ENCODE assay signal across 3 worm cellular contexts in the genomic region with DNA sequence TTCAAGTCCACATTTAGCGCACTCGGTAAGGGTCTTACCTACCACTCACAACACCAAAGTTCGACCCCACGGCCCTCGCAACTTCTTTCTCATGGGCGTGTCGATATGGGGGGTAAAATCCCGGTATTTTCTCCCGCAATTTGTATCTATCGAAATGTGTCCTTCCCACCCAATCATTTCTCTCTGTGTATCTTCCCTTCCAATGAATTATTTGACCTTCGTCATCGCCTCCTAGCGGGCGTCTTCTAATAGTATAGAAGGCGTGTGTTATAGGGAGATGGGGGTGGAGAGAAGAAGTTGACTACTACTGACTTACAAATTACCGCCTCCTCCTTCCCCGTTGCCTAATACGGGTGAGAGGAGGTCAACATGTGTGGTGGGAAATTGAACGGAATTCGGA.
TF ChIP-seq lines count a peak whose summit lies in the region.

No protein-coding gene starts in this region.

TF ChIP-seq in whole organism, L1 larva, 84 proteins besides CTCF, POLR2A, EP300 and RAD21 (continued from another document):
- no peak for TF ChIP-seq nhr-47 (tag; optimal IDR thresholded peaks at IDR 0.05; lab: Kevin White, UChicago)
- peak in 1 of 3 experiments; percentile 10 for TF ChIP-seq dpl-1 (GFP tag; optimal IDR thresholded peaks at IDR 0.05; lab: Kevin White, UChicago)
- TF ChIP-seq dsc-1 (tag; optimal IDR thresholded peaks at IDR 0.05; lab: Kevin White, UChicago), result no peak
- peak; percentile 27 for TF ChIP-seq snu-23 (GFP tag; optimal IDR thresholded peaks at IDR 0.05; lab: Kevin White, UChicago)
- TF ChIP-seq efl-1 (optimal IDR thresholded peaks at IDR 0.05; lab: Kevin White, UChicago), result no peak
- peak in 1 of 2 experiments; percentile 49 for TF ChIP-seq efl-1 (GFP tag; optimal IDR thresholded peaks at IDR 0.05 in 1 of 2; lab: Kevin White, UChicago)
- no peak for TF ChIP-seq snpc-4 (tag; optimal IDR thresholded peaks at IDR 0.05; lab: Kevin White, UChicago)
- TF ChIP-seq rnt-1 (tag; optimal IDR thresholded peaks at IDR 0.05; lab: Kevin White, UChicago), result no peak
- TF ChIP-seq ztf-4 (tag; optimal IDR thresholded peaks at IDR 0.05; lab: Kevin White, UChicago), result no peak
- no peak for TF ChIP-seq hlh-4 (tag; optimal IDR thresholded peaks at IDR 0.05; lab: Kevin White, UChicago)
- TF ChIP-seq ceh-63 (GFP tag; optimal IDR thresholded peaks at IDR 0.05; lab: Kevin White, UChicago), result no peak
- TF ChIP-seq ces-1 (GFP tag; optimal IDR thresholded peaks at IDR 0.05; lab: Kevin White, UChicago), result no peak
- TF ChIP-seq nhr-76 (tag; optimal IDR thresholded peaks at IDR 0.05; lab: Kevin White, UChicago), result no peak
- no peak for TF ChIP-seq lin-35 (GFP tag; optimal IDR thresholded peaks at IDR 0.05; lab: Kevin White, UChicago)
- peak in 1 of 6 experiments; percentile 10 for TF ChIP-seq elt-3 (tag; optimal IDR thresholded peaks at IDR 0.05; lab: Kevin White, UChicago)
- TF ChIP-seq skn-1 (tag; optimal IDR thresholded peaks at IDR 0.05; lab: Kevin White, UChicago), result no peak
- no peak for TF ChIP-seq fkh-8 (tag; optimal IDR thresholded peaks at IDR 0.05; lab: Kevin White, UChicago)
- peak; percentile 87 for TF ChIP-seq blmp-1 (tag; optimal IDR thresholded peaks at IDR 0.05; lab: Kevin White, UChicago)
- TF ChIP-seq jun-1 (tag; optimal IDR thresholded peaks at IDR 0.05; lab: Kevin White, UChicago), result no peak
- peak; percentile 11 for TF ChIP-seq nhr-71 (tag; optimal IDR thresholded peaks at IDR 0.05; lab: Kevin White, UChicago)
- peak; percentile 62 for TF ChIP-seq lin-14 (GFP tag; optimal IDR thresholded peaks at IDR 0.05; lab: Kevin White, UChicago)
- TF ChIP-seq mdl-1 (tag; optimal IDR thresholded peaks at IDR 0.05; lab: Kevin White, UChicago), result peak in 1 of 2 experiments; percentile 2
- TF ChIP-seq nhr-28 (tag; optimal IDR thresholded peaks at IDR 0.05; lab: Kevin White, UChicago), result no peak
- peak; percentile 50; the same call in 1 of the 2 replicates for TF ChIP-seq grh-1 (GFP tag; IDR thresholded peaks at IDR 0.05; lab: Robert Waterston, UW)
- no peak for TF ChIP-seq nhr-77 (tag; optimal IDR thresholded peaks at IDR 0.05; lab: Kevin White, UChicago)
- no peak for TF ChIP-seq fos-1 (tag; optimal IDR thresholded peaks at IDR 0.05; lab: Kevin White, UChicago)
- no peak for TF ChIP-seq pax-3 (tag; optimal IDR thresholded peaks at IDR 0.05; lab: Kevin White, UChicago)
- TF ChIP-seq isw-1 (GFP tag; IDR thresholded peaks at IDR 0.05; lab: Robert Waterston, UW), result no peak
- TF ChIP-seq ama-1 (optimal IDR thresholded peaks at IDR 0.05; lab: Kevin White, UChicago), result no peak
- TF ChIP-seq elt-2 (tag; optimal IDR thresholded peaks at IDR 0.05; lab: Kevin White, UChicago), result no peak
- no peak for TF ChIP-seq lin-39 (tag; optimal IDR thresholded peaks at IDR 0.05; lab: Kevin White, UChicago)

TF ChIP-seq in whole organism, L3 larva, 47 proteins besides CTCF, POLR2A, EP300 and RAD21 (continued from another document):
- TF ChIP-seq fkh-10 (GFP tag; optimal IDR thresholded peaks at IDR 0.05; lab: Kevin White, UChicago) (no peak), ceh-9 (tag; optimal IDR thresholded peaks at IDR 0.05; lab: Kevin White, UChicago) (no peak), nhr-12 (tag; optimal IDR thresholded peaks at IDR 0.05; lab: Kevin White, UChicago) (no peak), snpc-4 (tag; optimal IDR thresholded peaks at IDR 0.05; lab: Kevin White, UChicago) (no peak), daf-12 (tag; optimal IDR thresholded peaks at IDR 0.05; lab: Kevin White, UChicago) (no peak), elt-2 (tag; optimal IDR thresholded peaks at IDR 0.05; lab: Kevin White, UChicago) (no peak), egl-27 (tag; optimal IDR thresholded peaks at IDR 0.05; lab: Kevin White, UChicago) (no peak), nfya-1 (tag; optimal IDR thresholded peaks at IDR 0.05; lab: Kevin White, UChicago; ENCODE audit: insufficient read depth) (peak; percentile 9), nhr-77 (tag; optimal IDR thresholded peaks at IDR 0.05; lab: Kevin White, UChicago) (no peak), pqm-1 (tag; optimal IDR thresholded peaks at IDR 0.05; lab: Kevin White, UChicago) (no peak)
TF ChIP-seq in whole organism, L3 larva: peak in this region for 3.

TF ChIP-seq in whole organism, late embryonic, 69 proteins besides CTCF, POLR2A, EP300 and RAD21 (continued from another document):
- TF ChIP-seq unc-42 (tag; optimal IDR thresholded peaks at IDR 0.05; lab: Kevin White, UChicago) (peak; percentile 40), ceh-34 (tag; optimal IDR thresholded peaks at IDR 0.05; lab: Kevin White, UChicago) (no peak), ceh-45 (GFP tag; IDR thresholded peaks at IDR 0.05; lab: Robert Waterston, UW) (no peak)
